Fruit fly (Drosophila melanogaster) whole organism, embryonic: ENCODE data around the gene CG5021.

Experiments used
- B-H1 ChIP-seq: fragments of 200-800 bp; sonication (Bioruptor generic); IDR thresholded peaks from 3 replicates; pipeline ENCODE4 v1.3.6; 2022; ENCODE audit warnings: missing biosample characterization, missing genetic modification characterization
- CG10959 ChIP-seq: fragments of 200-800 bp; sonication (Bioruptor generic); IDR thresholded peaks from 2 replicates; pipeline ENCODE4 v1.3.6; 2022; ENCODE audit warnings: missing biosample characterization, missing genetic modification characterization
- CG11504 ChIP-seq: fragments of 200-800 bp; sonication (Bioruptor generic); optimal IDR thresholded peaks from 3 replicates; lab custom pipeline; 2019; ENCODE audit warnings: missing biosample characterization, mild to moderate bottlenecking, missing genetic modification characterization, moderate library complexity
- CG12659 ChIP-seq: fragments of 200-800 bp; sonication (Bioruptor generic); optimal IDR thresholded peaks from 3 replicates; lab custom pipeline; 2017; ENCODE audit warnings: mild to moderate bottlenecking, missing biosample characterization, missing genetic modification reagents, missing genetic modification characterization
- CG14710 ChIP-seq: fragments of 200-800 bp; sonication (Bioruptor generic); optimal IDR thresholded peaks from 3 replicates; lab custom pipeline; 2019; ENCODE audit warnings: missing biosample characterization, mild to moderate bottlenecking, missing genetic modification characterization, moderate library complexity
- CG15514 ChIP-seq: fragments of 200-800 bp; sonication (Bioruptor generic); optimal IDR thresholded peaks from 3 replicates; lab custom pipeline; 2017; ENCODE audit warnings: missing biosample characterization, missing genetic modification characterization, mild to moderate bottlenecking, moderate library complexity, missing genetic modification reagents
- CG17612 ChIP-seq: fragments of 200-800 bp; sonication (Bioruptor generic); IDR thresholded peaks from 2 replicates; pipeline ENCODE4 v1.3.6; 2022; ENCODE audit warnings: missing biosample characterization, missing genetic modification characterization
- CG17912 ChIP-seq: fragments of 200-800 bp; sonication (Bioruptor generic); optimal IDR thresholded peaks from 2 replicates; lab custom pipeline; 2018; ENCODE audit warnings: missing biosample characterization, mild to moderate bottlenecking, missing genetic modification characterization
- CG2116 ChIP-seq: fragments of 200-800 bp; sonication (Bioruptor generic); optimal IDR thresholded peaks from 3 replicates; lab custom pipeline; 2018; ENCODE audit warnings: missing biosample characterization, mild to moderate bottlenecking, missing genetic modification characterization
- CG42726 ChIP-seq: fragments of 200-800 bp; sonication (Bioruptor generic); IDR thresholded peaks from 2 replicates; pipeline ENCODE4 v1.3.6; 2022; ENCODE audit warnings: missing biosample characterization, missing genetic modification characterization; ENCODE audit not compliant: partially characterized antibody
- CG4730 ChIP-seq: fragments of 200-800 bp; sonication (Bioruptor generic); IDR thresholded peaks from 2 replicates; pipeline ENCODE4 v1.3.6; 2022; ENCODE audit warnings: missing biosample characterization, missing genetic modification characterization
- CG6765 ChIP-seq: fragments of 200-800 bp; sonication (Bioruptor generic); optimal IDR thresholded peaks from 3 replicates; lab custom pipeline; 2017; ENCODE audit warnings: missing biosample characterization, mild to moderate bottlenecking, missing genetic modification characterization
- CG8478 ChIP-seq: fragments of >200 bp; optimal IDR thresholded peaks from 2 replicates; lab custom pipeline; 2018
- CG8924 ChIP-seq: fragments of 200-800 bp; optimal IDR thresholded peaks from 3 replicates; lab custom pipeline; 2019; ENCODE audit warnings: missing biosample characterization, mild to moderate bottlenecking, missing genetic modification characterization, moderate library complexity
- CG9437 ChIP-seq: fragments of 200-800 bp; sonication (Bioruptor generic); optimal IDR thresholded peaks from 2 replicates; lab custom pipeline; 2018; ENCODE audit warnings: missing biosample characterization, mild to moderate bottlenecking, missing genetic modification characterization
- Dref ChIP-seq: fragments of 200-800 bp; sonication (Bioruptor generic); IDR thresholded peaks from 2 replicates; pipeline ENCODE4 v1.3.6; 2022; ENCODE audit warnings: missing biosample characterization, missing genetic modification characterization
- Hmr ChIP-seq: fragments of 200-800 bp; sonication (Bioruptor generic); optimal IDR thresholded peaks from 3 replicates; lab custom pipeline; 2017; ENCODE audit warnings: mild to moderate bottlenecking, missing biosample characterization, missing genetic modification reagents, missing genetic modification characterization
- Hr78 ChIP-seq, 2 experiments: fragments of 200-800 bp in 1 of 2; fragments of >200 bp in 1 of 2; sonication (Bioruptor generic) in 1 of 2; optimal IDR thresholded peaks; 2 replicates each; lab custom pipeline; 2017 to 2019; ENCODE audit warnings: missing biosample characterization in 2 of 2, missing genetic modification characterization in 2 of 2, mild to moderate bottlenecking in 1 of 2, moderate library complexity in 1 of 2
- Hsf ChIP-seq: fragments of 200-800 bp; sonication (Bioruptor generic); optimal IDR thresholded peaks from 3 replicates; lab custom pipeline; 2016; ENCODE audit warnings: missing biosample characterization, missing genetic modification characterization
- Lpt ChIP-seq: fragments of >200 bp; optimal IDR thresholded peaks from 2 replicates; lab custom pipeline; 2018; ENCODE audit warnings: missing biosample characterization, missing genetic modification characterization
- MESR4 ChIP-seq: fragments of 200-800 bp; sonication (Bioruptor generic); optimal IDR thresholded peaks from 2 replicates; lab custom pipeline; 2018; ENCODE audit warnings: missing biosample characterization, mild to moderate bottlenecking, missing genetic modification characterization, moderate library complexity
- Max ChIP-seq: fragments of 200-800 bp; sonication (Bioruptor generic); optimal IDR thresholded peaks from 2 replicates; lab custom pipeline; 2016; ENCODE audit warnings: missing biosample characterization, mild to moderate bottlenecking, missing genetic modification characterization
- Med ChIP-seq: fragments of 200-800 bp; sonication (Bioruptor generic); peaks from one replicate; lab custom pipeline; 2016; ENCODE audit warnings: missing biosample characterization, missing genetic modification characterization, mild to moderate bottlenecking, inconsistent platforms, moderate library complexity
- Myb ChIP-seq: fragments of 200-800 bp; sonication (Bioruptor generic); optimal IDR thresholded peaks from 2 replicates; lab custom pipeline; 2016; ENCODE audit warnings: missing biosample characterization, missing genetic modification characterization
- NfI ChIP-seq: fragments of 200-800 bp; sonication (Bioruptor generic); optimal IDR thresholded peaks from 3 replicates; lab custom pipeline; 2018; ENCODE audit warnings: missing biosample characterization, mild to moderate bottlenecking, missing genetic modification characterization, moderate library complexity
- Opbp ChIP-seq: fragments of 200-800 bp; sonication (Bioruptor generic); IDR thresholded peaks from 3 replicates; pipeline ENCODE4 v1.3.6; 2022; ENCODE audit warnings: missing biosample characterization, missing genetic modification characterization; ENCODE audit not compliant: partially characterized antibody
- PHDP ChIP-seq: fragments of 200-800 bp; sonication (Bioruptor generic); optimal IDR thresholded peaks from 3 replicates; lab custom pipeline; 2018; ENCODE audit warnings: missing biosample characterization, mild to moderate bottlenecking, missing genetic modification characterization, moderate library complexity
- Scr ChIP-seq: fragments of 200-800 bp; sonication (Bioruptor generic); IDR thresholded peaks from 2 replicates; pipeline ENCODE4 v1.3.6; 2022; ENCODE audit warnings: missing biosample characterization, missing genetic modification characterization; ENCODE audit not compliant: partially characterized antibody
- Sry-δ ChIP-seq: fragments of 200-800 bp; sonication (Bioruptor generic); optimal IDR thresholded peaks from 2 replicates; lab custom pipeline; 2016; ENCODE audit warnings: missing biosample characterization, missing genetic modification characterization
- Usf ChIP-seq: fragments of 200-800 bp; sonication (Bioruptor generic); optimal IDR thresholded peaks from 2 replicates; lab custom pipeline; 2017; ENCODE audit warnings: missing genotype, missing biosample characterization, missing genetic modification characterization
- YL-1 ChIP-seq: fragments of 200-800 bp; sonication (Bioruptor generic); optimal IDR thresholded peaks from 3 replicates; lab custom pipeline; 2017; ENCODE audit warnings: missing biosample characterization, mild to moderate bottlenecking, missing genetic modification characterization
- amos ChIP-seq: fragments of 200-800 bp; sonication (Bioruptor generic); IDR thresholded peaks from 2 replicates; pipeline ENCODE4 v1.3.6; 2022; ENCODE audit warnings: missing biosample characterization, missing genetic modification characterization; ENCODE audit not compliant: partially characterized antibody
- corto ChIP-seq: fragments of 200-800 bp; sonication (Bioruptor generic); optimal IDR thresholded peaks from 2 replicates; lab custom pipeline; 2016; ENCODE audit warnings: missing biosample characterization, mild to moderate bottlenecking, missing genetic modification characterization, moderate library complexity
- crp ChIP-seq, 2 experiments: fragments of 200-800 bp; sonication (Bioruptor generic); optimal IDR thresholded peaks; 2 replicates in 1 of 2; 3 replicates in 1 of 2; lab custom pipeline; 2017; ENCODE audit warnings: missing biosample characterization in 2 of 2, missing genetic modification characterization in 2 of 2, mild to moderate bottlenecking in 1 of 2, moderate library complexity in 1 of 2
- emc ChIP-seq: fragments of 200-800 bp; sonication (Bioruptor generic); optimal IDR thresholded peaks from 2 replicates; lab custom pipeline; 2016; ENCODE audit warnings: missing biosample characterization, missing genetic modification characterization
- ewg ChIP-seq: fragments of 200-800 bp; sonication (Bioruptor generic); optimal IDR thresholded peaks from 3 replicates; lab custom pipeline; 2017; ENCODE audit warnings: mild to moderate bottlenecking, missing biosample characterization, missing genetic modification reagents, missing genetic modification characterization
- gce ChIP-seq: fragments of 200-800 bp; sonication (Bioruptor generic); IDR thresholded peaks from 3 replicates; pipeline ENCODE4 v1.3.6; 2022; ENCODE audit warnings: missing biosample characterization, missing genetic modification characterization
- jigr1 ChIP-seq: fragments of 200-800 bp; sonication (Bioruptor generic); IDR thresholded peaks from 3 replicates; pipeline ENCODE4 v1.3.6; 2022; ENCODE audit warnings: missing biosample characterization, missing genetic modification characterization
- kah ChIP-seq: fragments of 200-800 bp; sonication (Bioruptor generic); optimal IDR thresholded peaks from 2 replicates; lab custom pipeline; 2018; ENCODE audit warnings: missing biosample characterization, mild to moderate bottlenecking, missing genetic modification characterization
- kay ChIP-seq: fragments of 200-800 bp; sonication (Bioruptor generic); optimal IDR thresholded peaks from 2 replicates; lab custom pipeline; 2016; ENCODE audit warnings: missing biosample characterization, missing genetic modification characterization
- knrl ChIP-seq: fragments of 200-800 bp; sonication (Bioruptor generic); IDR thresholded peaks from 3 replicates; pipeline ENCODE4 v1.3.6; 2022; ENCODE audit warnings: missing biosample characterization, missing genetic modification characterization; ENCODE audit not compliant: partially characterized antibody
- lmd ChIP-seq: fragments of 200-800 bp; sonication (Bioruptor generic); IDR thresholded peaks from 2 replicates; pipeline ENCODE4 v1.3.6; 2022; ENCODE audit warnings: missing biosample characterization, missing genetic modification characterization
- lov ChIP-seq, 2 experiments: fragments of 200-800 bp in 1 of 2; fragments of >200 bp in 1 of 2; sonication (Bioruptor generic) in 1 of 2; IDR thresholded peaks in 1 of 2; optimal IDR thresholded peaks in 1 of 2; 2 replicates in 1 of 2; 3 replicates in 1 of 2; pipeline versions ENCODE4 v1.3.6 to Lab custom; 2017 to 2022; ENCODE audit warnings: missing biosample characterization in 1 of 2, missing genetic modification characterization in 1 of 2
- pb ChIP-seq: fragments of 200-800 bp; sonication (Bioruptor generic); optimal IDR thresholded peaks from 3 replicates; lab custom pipeline; 2016; ENCODE audit warnings: missing biosample characterization, missing genetic modification characterization
- phol ChIP-seq: fragments of 200-800 bp; sonication (Bioruptor generic); optimal IDR thresholded peaks from 3 replicates; lab custom pipeline; 2018; ENCODE audit warnings: missing biosample characterization, mild to moderate bottlenecking, missing genetic modification characterization, moderate library complexity
- sna ChIP-seq: fragments of 200-800 bp; sonication (Bioruptor generic); IDR thresholded peaks from 2 replicates; pipeline ENCODE4 v1.3.6; 2022; ENCODE audit warnings: missing biosample characterization, missing genetic modification characterization; ENCODE audit not compliant: partially characterized antibody
- twi ChIP-seq: fragments of 200-800 bp; optimal IDR thresholded peaks from 2 replicates; lab custom pipeline; 2019; ENCODE audit warnings: missing biosample characterization, mild to moderate bottlenecking, missing genetic modification characterization, moderate library complexity
- wdn ChIP-seq: fragments of 200-800 bp; sonication (Bioruptor generic); IDR thresholded peaks from 2 replicates; pipeline ENCODE4 v1.3.6; 2022; ENCODE audit warnings: missing biosample characterization, missing genetic modification characterization
- zen2 ChIP-seq: fragments of 200-800 bp; sonication (Bioruptor generic); IDR thresholded peaks from 3 replicates; pipeline ENCODE4 v1.3.6; 2022; ENCODE audit warnings: missing biosample characterization, missing genetic modification characterization; ENCODE audit not compliant: partially characterized antibody

Gene CG5021

DNA sequence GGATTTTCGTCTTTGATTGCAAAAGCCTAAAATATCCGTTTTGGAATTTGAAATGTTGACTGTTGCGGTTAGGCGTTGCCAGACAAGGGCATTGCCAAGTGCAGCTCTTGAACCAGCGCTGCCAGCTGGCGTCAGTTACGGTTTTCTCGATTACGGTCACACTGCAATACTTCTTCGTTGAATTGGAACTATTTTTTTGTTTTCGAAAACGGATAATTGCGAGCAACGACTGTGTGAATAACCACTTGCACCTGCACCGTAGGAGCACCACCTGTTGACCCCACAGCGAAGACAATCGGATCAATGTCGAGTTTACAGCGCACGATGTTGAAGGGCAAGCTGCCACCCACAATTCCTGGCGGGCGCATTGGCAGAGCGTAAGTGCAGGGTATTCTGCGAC, 20.0 kb downstream of the CG5021 start, which contains the start of gene CG5068 (continued):
- peak; percentile 50; the same call in 1 of the 2 replicates for TF ChIP-seq sna (GFP tag; lab: Robert Waterston, UW)
- no peak for TF ChIP-seq kay
- no peak for TF ChIP-seq CG8924 (tag; lab: Kevin White, UChicago)
- no peak for TF ChIP-seq PHDP
- no peak for TF ChIP-seq corto (GFP tag; lab: Kevin White, UChicago)
- TF ChIP-seq Sry-δ (GFP tag; lab: Kevin White, UChicago): peak; percentile 32
- TF ChIP-seq Usf: no peak
- TF ChIP-seq wdn (GFP tag; lab: Robert Waterston, UW): no peak
- TF ChIP-seq Myb (GFP tag; lab: Kevin White, UChicago): peak; percentile 98
- TF ChIP-seq CG8478 (lab: Kevin White, UChicago): no peak
- no peak for TF ChIP-seq CG17612
- TF ChIP-seq emc: no peak
- TF ChIP-seq lmd (GFP tag; lab: Robert Waterston, UW): no peak
- TF ChIP-seq CG10959 (GFP tag; lab: Robert Waterston, UW): peak; percentile 7; the same call in 1 of the 2 replicates
- no peak for TF ChIP-seq Hmr
- TF ChIP-seq CG17912 (GFP tag; lab: Kevin White, UChicago): peak; percentile 7
- TF ChIP-seq Hsf (GFP tag; lab: Kevin White, UChicago): no peak
- TF ChIP-seq Opbp (GFP tag; lab: Robert Waterston, UW): peak; percentile 37; the same call in 1 of the 3 replicates
- no peak for TF ChIP-seq CG4730
- TF ChIP-seq NfI (GFP tag; lab: Kevin White, UChicago): no peak
- TF ChIP-seq Lpt (GFP tag; lab: Kevin White, UChicago): no peak
- TF ChIP-seq CG14710: peak; percentile 17
- no peak for TF ChIP-seq CG12659 (GFP tag; lab: Kevin White, UChicago)
- no peak for TF ChIP-seq Max (GFP tag; lab: Kevin White, UChicago)
- peak; percentile 39 for TF ChIP-seq CG2116 (GFP tag; lab: Kevin White, UChicago)
- peak; percentile 5 for TF ChIP-seq ewg
- TF ChIP-seq gce (GFP tag; lab: Robert Waterston, UW): no peak
- TF ChIP-seq Hr78 (GFP tag; optimal IDR thresholded peaks at IDR 0.05; lab: Kevin White, UChicago): no peak
- TF ChIP-seq CG42726: no peak
- TF ChIP-seq Med (GFP tag; lab: Kevin White, UChicago): peak; percentile 77
- no peak for TF ChIP-seq CG9437 (GFP tag; lab: Kevin White, UChicago)
- TF ChIP-seq MESR4 (GFP tag; lab: Kevin White, UChicago): peak; percentile 85
- TF ChIP-seq twi (tag; lab: Kevin White, UChicago): no peak
- peak; percentile 23; the same call in 1 of the 3 replicates for TF ChIP-seq knrl (GFP tag; lab: Robert Waterston, UW)
- TF ChIP-seq Dref (GFP tag; lab: Robert Waterston, UW): peak; percentile 33; the same call in 1 of the 2 replicates
- peak in 1 of 2 experiments; percentile 71 for TF ChIP-seq crp (GFP tag; optimal IDR thresholded peaks at IDR 0.05; lab: Kevin White, UChicago)
- TF ChIP-seq jigr1 (GFP tag; lab: Robert Waterston, UW): no peak
- peak; percentile 0 for TF ChIP-seq kah
- TF ChIP-seq pb (GFP tag; lab: Kevin White, UChicago): no peak
- TF ChIP-seq amos: peak; percentile 51; the same call in 1 of the 2 replicates
- no peak for TF ChIP-seq CG6765
- TF ChIP-seq CG11504: peak; percentile 75
- TF ChIP-seq phol: peak; percentile 37
- TF ChIP-seq B-H1 (GFP tag; lab: Robert Waterston, UW): no peak
- peak; percentile 78 for TF ChIP-seq YL-1 (GFP tag; lab: Kevin White, UChicago)
- peak; percentile 60 for TF ChIP-seq CG15514
- TF ChIP-seq lov (optimal IDR thresholded peaks at IDR 0.05; lab: Kevin White, UChicago): no peak
- no peak for TF ChIP-seq lov (GFP tag; IDR thresholded peaks at IDR 0.05; lab: Robert Waterston, UW)
- peak; percentile 38; the same call in 1 of the 2 replicates for TF ChIP-seq Scr (GFP tag; lab: Robert Waterston, UW)
- TF ChIP-seq zen2 (GFP tag; lab: Robert Waterston, UW): no peak
